Worm (Caenorhabditis elegans): ENCODE measurements around the gene dot-1.3.

dot-1.3 gene

ce11 chrX:12288254-12288653, 14.4 kb downstream of the dot-1.3 start, which contains the start of gene C04B4.5:
TSS of gene C04B4.5 (minus strand) at chrX:12288354.
- TF ChIP-seq W03F9.2 (tag; optimal IDR thresholded peaks at IDR 0.05) (no peak), dao-5 (tag; optimal IDR thresholded peaks at IDR 0.05) (no peak), him-1 (tag; optimal IDR thresholded peaks at IDR 0.05) (no peak)

- TF ChIP-seq W03F9.2 (tag; optimal IDR thresholded peaks at IDR 0.05) (no peak), him-1 (tag; optimal IDR thresholded peaks at IDR 0.05) (no peak), dao-5 (tag; optimal IDR thresholded peaks at IDR 0.05) (no peak)
Measured at ce11 chrX:12285496-12285895, 17.2 kb downstream of the dot-1.3 start, which contains the start of gene lips-2. TSS of gene lips-2 (plus strand) at chrX:12285796.

ce11 chrX:12284161-12284560, 18.5 kb downstream of the dot-1.3 start:
- TF ChIP-seq W03F9.2 (tag; optimal IDR thresholded peaks at IDR 0.05) (no peak), dao-5 (tag; optimal IDR thresholded peaks at IDR 0.05) (no peak), him-1 (tag; optimal IDR thresholded peaks at IDR 0.05) (no peak)

ce11 chrX:12282911-12283310, 19.7 kb downstream of the dot-1.3 start, which contains the start of gene C04B4.2:
TSS of gene C04B4.2 (plus strand) at chrX:12283281.
- no peak for TF ChIP-seq him-1 (tag; optimal IDR thresholded peaks at IDR 0.05)
- TF ChIP-seq dao-5 (tag; optimal IDR thresholded peaks at IDR 0.05) = no peak
- no peak for TF ChIP-seq W03F9.2 (tag; optimal IDR thresholded peaks at IDR 0.05)

ce11 chrX:12280477-12280876, 22.2 kb downstream of the dot-1.3 start, which contains the start of gene C04B4.1:
TSS of gene C04B4.1 (plus strand) at chrX:12280777.
- no peak for TF ChIP-seq dao-5 (tag; optimal IDR thresholded peaks at IDR 0.05)
- TF ChIP-seq W03F9.2 (tag; optimal IDR thresholded peaks at IDR 0.05) = no peak
- no peak for TF ChIP-seq him-1 (tag; optimal IDR thresholded peaks at IDR 0.05)

ce11 chrX:12275577-12275976, 27.1 kb downstream of the dot-1.3 start, which contains the start of gene C04B4.6:
TSS of gene C04B4.6 (minus strand) at chrX:12275677.
- no peak for TF ChIP-seq him-1 (tag; optimal IDR thresholded peaks at IDR 0.05)
- no peak for TF ChIP-seq dao-5 (tag; optimal IDR thresholded peaks at IDR 0.05)
- no peak for TF ChIP-seq W03F9.2 (tag; optimal IDR thresholded peaks at IDR 0.05)

ce11 chrX:12273870-12274269, 28.8 kb downstream of the dot-1.3 start, which contains the start of gene H19J13.2:
TSS of gene H19J13.2 (minus strand) at chrX:12273970.
- TF ChIP-seq him-1 (tag; optimal IDR thresholded peaks at IDR 0.05) = no peak
- TF ChIP-seq dao-5 (tag; optimal IDR thresholded peaks at IDR 0.05) = no peak
- TF ChIP-seq W03F9.2 (tag; optimal IDR thresholded peaks at IDR 0.05) = no peak

ce11 chrX:12270841-12271240, 31.8 kb downstream of the dot-1.3 start, which contains the start of gene otpl-8:
TSS of gene otpl-8 (minus strand) at chrX:12270941.
- TF ChIP-seq him-1 (tag; optimal IDR thresholded peaks at IDR 0.05) (no peak), W03F9.2 (tag; optimal IDR thresholded peaks at IDR 0.05) (no peak), dao-5 (tag; optimal IDR thresholded peaks at IDR 0.05) (no peak)

- TF ChIP-seq W03F9.2 (tag; optimal IDR thresholded peaks at IDR 0.05) (no peak), dao-5 (tag; optimal IDR thresholded peaks at IDR 0.05) (no peak)
Measured at ce11 chrX:12260381-12260931, 42.2 kb downstream of the dot-1.3 start, which contains the start of gene E01G6.1. TSS of gene E01G6.1 (plus strand) at chrX:12260881.

- TF ChIP-seq W03F9.2 (tag; optimal IDR thresholded peaks at IDR 0.05) = no peak
- TF ChIP-seq dao-5 (tag; optimal IDR thresholded peaks at IDR 0.05) = no peak
- no peak for TF ChIP-seq him-1 (tag; optimal IDR thresholded peaks at IDR 0.05)
Measured at ce11 chrX:12256594-12257048, 46.0 kb downstream of the dot-1.3 start, which contains the start of gene E01G6.2. TSS of gene E01G6.2 (plus strand) at chrX:12256644.

ce11 chrX:12252189-12252588, 50.5 kb downstream of the dot-1.3 start:
- no peak for TF ChIP-seq dao-5 (tag; optimal IDR thresholded peaks at IDR 0.05)
- TF ChIP-seq W03F9.2 (tag; optimal IDR thresholded peaks at IDR 0.05) = no peak
- TF ChIP-seq him-1 (tag; optimal IDR thresholded peaks at IDR 0.05) = no peak

Data from whole organism, L4/young adult.